Worm (Caenorhabditis elegans): ENCODE data around the gene fbxa-113.

DNA sequence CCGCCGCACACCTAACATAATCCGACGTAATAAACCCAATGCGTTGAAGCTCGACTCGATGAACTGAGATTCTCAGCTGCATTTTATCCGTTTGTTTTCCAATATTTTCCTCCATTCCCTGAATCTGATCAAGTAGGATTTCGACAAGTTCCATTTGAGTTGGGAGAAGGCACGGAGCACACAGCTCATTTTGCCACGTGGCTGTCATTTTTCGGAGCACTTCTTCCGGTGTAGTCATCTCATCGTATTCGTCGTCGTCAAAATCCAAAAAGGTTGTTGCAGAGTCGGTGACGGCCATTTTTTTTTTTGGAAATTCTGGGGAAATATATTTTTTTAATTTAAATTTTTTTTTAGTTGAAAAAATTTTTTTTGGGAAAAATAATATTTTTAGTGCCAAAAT lies 34.2 kb downstream of the fbxa-113 start, which contains the start of gene sld-5:
- no peak for TF ChIP-seq flt-1 (GFP tag; IDR thresholded peaks at IDR 0.05)
- TF ChIP-seq tab-1 (GFP tag; IDR thresholded peaks at IDR 0.05): no peak
- no peak for TF ChIP-seq klf-2 (GFP tag; conservative IDR thresholded peaks at IDR 0.05)
- TF ChIP-seq ztf-23 (GFP tag; IDR thresholded peaks at IDR 0.05): no peak
- TF ChIP-seq cog-1 (tag; optimal IDR thresholded peaks at IDR 0.05): no peak
- TF ChIP-seq T22C8.4 (GFP tag; IDR thresholded peaks at IDR 0.05): no peak
- no peak for TF ChIP-seq med-1 (GFP tag; optimal IDR thresholded peaks at IDR 0.05; ENCODE audit: insufficient read depth)
- no peak for TF ChIP-seq ref-1 (GFP tag; conservative IDR thresholded peaks at IDR 0.05)
- no peak for TF ChIP-seq ztf-29 (GFP tag; IDR thresholded peaks at IDR 0.05)
